Worm (Caenorhabditis elegans) whole organism, dauer: Measurements from ENCODE around the gene Y75B12B.11.

ENCODE experiments used
- unc-62 ChIP-seq: sonication (generic microtip); optimal IDR thresholded peaks from 2 replicates; lab custom pipeline; 2017; ENCODE audit warnings: missing biosample characterization, missing genetic modification reagents, missing genetic modification characterization

The Y75B12B.11 gene

ce11 chrV:15190903-15191302 lies at the start of gene Y75B12B.11:
Gene Y75B12B.11, plus strand, starts transcription at chrV:15191296.
- TF ChIP-seq unc-62 (GFP tag; lab: Kevin White, UChicago): no peak

ce11 chrV:15143285-15143684 lies 47.8 kb upstream of the Y75B12B.11 start, which contains the start of gene K08F9.1:
Gene K08F9.1, minus strand, starts transcription at chrV:15143385.
- TF ChIP-seq unc-62 (GFP tag; lab: Kevin White, UChicago): no peak

DNA sequence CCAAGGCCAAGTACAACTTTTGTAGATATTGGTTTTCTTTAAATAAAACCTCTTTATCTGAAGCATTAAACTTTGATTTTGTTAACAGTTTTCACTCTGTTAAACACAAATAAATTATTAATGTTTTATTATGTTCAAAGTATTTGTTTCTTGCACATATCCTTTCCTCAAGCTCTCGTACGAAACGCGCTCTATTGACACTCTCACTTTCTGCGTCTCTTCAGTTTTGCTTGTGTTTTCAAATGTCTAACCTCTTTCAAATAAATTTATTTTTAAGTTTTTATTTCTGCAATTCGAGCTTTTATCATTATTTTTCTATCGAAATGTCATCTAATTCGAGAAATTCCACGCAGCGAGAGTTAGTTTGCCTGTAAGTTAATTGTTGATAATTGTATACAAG lies 47.3 kb upstream of the Y75B12B.11 start, which contains the start of gene K08F9.4:
Gene K08F9.4 (plus strand): TSS at position 222 of the 400 bp plus-strand sequence.
- no peak for TF ChIP-seq unc-62 (GFP tag; lab: Kevin White, UChicago)

- no peak for TF ChIP-seq unc-62 (GFP tag; lab: Kevin White, UChicago)
These were observed 43.3 kb upstream of the Y75B12B.11 start, which contains the start of gene T09F5.20 for ce11 chrV:15147776-15148175. Gene T09F5.20, minus strand, starts transcription at chrV:15147876.

ce11 chrV:15148800-15149199 lies 42.3 kb upstream of the Y75B12B.11 start, which contains the start of gene T09F5.1:
Gene T09F5.1, plus strand, starts transcription at chrV:15149100.
- TF ChIP-seq unc-62 (GFP tag; lab: Kevin White, UChicago): no peak

ce11 chrV:15150176-15150575 lies 40.9 kb upstream of the Y75B12B.11 start:
- no peak for TF ChIP-seq unc-62 (GFP tag; lab: Kevin White, UChicago)

ce11 chrV:15150661-15151060 lies 40.4 kb upstream of the Y75B12B.11 start, which contains the start of gene T09F5.2:
Gene T09F5.2, plus strand, starts transcription at chrV:15150961.
- no peak for TF ChIP-seq unc-62 (GFP tag; lab: Kevin White, UChicago)

- TF ChIP-seq unc-62 (GFP tag; lab: Kevin White, UChicago): no peak
These were observed 39.1 kb upstream of the Y75B12B.11 start for ce11 chrV:15152010-15152409.

DNA sequence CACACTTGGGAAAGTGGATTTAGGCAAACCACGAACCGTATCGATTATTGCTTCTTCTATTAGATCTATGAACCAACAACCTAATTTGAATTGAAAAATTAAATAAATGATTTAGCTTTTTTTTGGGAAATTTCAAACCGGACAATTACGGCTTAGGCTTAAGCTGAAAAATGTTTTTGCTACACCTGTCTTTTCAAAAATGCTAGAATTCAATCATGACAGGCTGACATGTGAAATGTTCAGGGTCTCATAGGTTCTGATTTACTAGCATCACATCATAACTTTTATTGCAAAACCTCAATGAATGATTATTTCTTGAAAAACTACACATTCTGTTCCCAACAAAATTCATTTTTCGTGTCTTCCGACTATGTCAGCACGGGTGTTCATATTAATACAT lies 37.8 kb upstream of the Y75B12B.11 start, which contains the start of gene srh-55:
Gene srh-55 (plus strand): TSS at position 301 of the 400 bp plus-strand sequence.
- no peak for TF ChIP-seq unc-62 (GFP tag; lab: Kevin White, UChicago)

DNA sequence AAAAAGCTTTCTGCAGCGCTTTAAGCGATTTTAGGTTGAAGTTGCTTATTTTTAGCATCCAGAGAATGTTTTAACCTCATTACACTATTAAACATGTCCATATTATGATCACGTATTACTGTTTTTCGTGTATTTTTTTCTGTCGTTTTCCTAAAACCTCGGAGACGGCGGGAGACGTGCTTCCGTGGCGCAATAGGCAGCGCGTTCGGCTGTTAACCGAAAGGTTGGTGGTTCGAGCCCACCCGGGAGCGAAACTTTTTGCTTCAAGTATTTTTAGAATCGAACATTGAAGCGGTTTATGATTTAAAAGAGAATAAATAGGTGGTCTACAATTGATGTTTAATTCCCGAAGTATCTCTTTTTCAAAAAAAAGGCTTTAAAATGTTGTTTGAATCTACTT lies 34.6 kb upstream of the Y75B12B.11 start:
- TF ChIP-seq unc-62 (GFP tag; lab: Kevin White, UChicago): no peak

ce11 chrV:15158691-15159090 lies 32.4 kb upstream of the Y75B12B.11 start, which contains the start of gene str-45:
Gene str-45, plus strand, starts transcription at chrV:15158991.
- no peak for TF ChIP-seq unc-62 (GFP tag; lab: Kevin White, UChicago)

DNA sequence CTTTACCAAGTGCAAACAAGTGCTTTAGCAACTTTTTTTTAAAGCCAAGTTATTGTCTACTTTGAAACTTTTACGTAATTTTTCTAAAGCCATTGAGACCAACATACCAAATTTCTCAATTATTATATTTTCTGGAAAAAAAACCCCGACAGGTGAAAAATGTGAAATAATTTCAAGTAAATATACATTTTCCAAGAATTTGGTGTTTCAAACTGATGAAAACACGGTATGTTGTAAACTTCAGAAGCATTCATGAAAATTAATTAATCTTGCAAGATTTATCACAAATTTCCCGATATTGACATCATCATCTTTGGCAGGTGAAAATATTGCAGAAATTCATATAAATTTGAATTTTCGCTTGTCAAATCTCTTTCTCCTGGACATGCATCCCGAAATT lies 28.4 kb upstream of the Y75B12B.11 start, which contains the start of gene srz-11:
Gene srz-11 (plus strand): TSS at position 386 of the 400 bp plus-strand sequence.
- no peak for TF ChIP-seq unc-62 (GFP tag; lab: Kevin White, UChicago)

- TF ChIP-seq unc-62 (GFP tag; lab: Kevin White, UChicago): no peak
These were observed 15.6 kb upstream of the Y75B12B.11 start, which contains the start of gene clec-47 for ce11 chrV:15175459-15175858. Gene clec-47, plus strand, starts transcription at chrV:15175759.

DNA sequence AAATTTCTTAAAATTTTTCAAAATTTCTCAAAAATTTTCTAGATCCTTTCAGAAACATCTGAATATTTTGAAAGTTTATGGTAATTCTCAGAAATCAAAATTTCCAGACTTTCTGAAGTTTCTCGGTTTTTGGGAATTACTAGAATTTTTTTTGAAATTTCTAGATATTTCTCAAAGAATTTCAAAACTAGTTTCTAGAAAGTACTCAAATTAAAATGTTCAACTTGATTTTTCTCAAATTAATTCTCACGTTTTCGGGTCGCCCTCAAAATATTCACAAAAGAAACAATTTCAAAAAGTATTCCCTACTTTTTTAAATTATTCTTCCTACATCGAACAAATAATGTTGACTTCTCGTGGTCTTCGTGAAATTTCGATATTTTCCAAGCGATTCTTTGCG lies 11.3 kb upstream of the Y75B12B.11 start, which contains the start of gene T09F5.10:
Gene T09F5.10 (plus strand): TSS at position 301 of the 400 bp plus-strand sequence.
- no peak for TF ChIP-seq unc-62 (GFP tag; lab: Kevin White, UChicago)

DNA sequence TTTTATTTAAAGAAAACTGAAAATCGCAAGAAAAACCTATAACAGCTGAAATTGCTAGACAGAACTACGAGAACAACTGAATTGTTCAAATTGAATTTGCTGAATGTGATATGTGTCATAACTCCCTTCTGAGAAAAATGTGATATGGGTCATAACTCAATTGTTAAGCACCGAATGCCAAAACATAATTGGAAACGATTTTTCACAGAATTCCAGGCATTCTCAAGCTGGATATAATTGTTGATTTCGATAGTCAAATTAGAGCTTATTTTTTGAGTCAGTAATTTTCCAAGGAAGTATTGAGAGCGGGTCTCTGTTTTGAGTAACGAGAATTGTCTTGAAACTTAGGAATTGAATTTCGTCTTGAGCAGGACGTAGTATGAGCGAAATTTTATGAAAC lies 9.2 kb upstream of the Y75B12B.11 start:
- TF ChIP-seq unc-62 (GFP tag; lab: Kevin White, UChicago): no peak

DNA sequence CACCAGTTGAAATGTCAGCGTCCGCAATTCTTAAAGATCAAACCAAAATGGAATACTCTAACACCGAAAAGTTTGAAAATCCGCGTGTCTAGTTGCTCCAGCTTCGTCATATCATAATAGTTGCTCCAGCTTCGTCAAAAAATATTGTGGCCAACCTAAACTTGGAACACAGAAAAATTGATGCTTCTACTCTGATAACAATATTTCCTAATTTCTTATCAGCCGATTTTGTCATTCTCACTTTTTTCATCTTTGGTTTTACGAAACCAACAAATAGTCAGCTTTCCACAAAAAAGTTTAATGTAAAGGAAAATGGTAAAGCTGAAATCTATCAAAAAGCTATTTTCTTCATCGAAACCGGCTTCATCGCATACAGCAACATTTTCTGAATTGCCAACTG lies 8.7 kb upstream of the Y75B12B.11 start, which contains the start of gene fbxa-84:
Gene fbxa-84 (plus strand): TSS at position 34 of the 400 bp plus-strand sequence.
- no peak for TF ChIP-seq unc-62 (GFP tag; lab: Kevin White, UChicago)
